Worm (Caenorhabditis elegans): ENCODE measurements around the gene eat-17.

eat-17 gene

ce11 chrX:16363637-16364036, 53.0 kb downstream of the eat-17 start:
- TF ChIP-seq R02D3.7 (tag; optimal IDR thresholded peaks at IDR 0.05) (no peak), mab-5 (tag; optimal IDR thresholded peaks at IDR 0.05) (no peak), sma-9 (GFP tag; optimal IDR thresholded peaks at IDR 0.05) (peak; percentile 21), sma-9 (tag; optimal IDR thresholded peaks at IDR 0.05) (no peak), F13H6.1 (tag; optimal IDR thresholded peaks at IDR 0.05) (peak; percentile 44), mbf-1 (tag; optimal IDR thresholded peaks at IDR 0.05) (no peak)

DNA sequence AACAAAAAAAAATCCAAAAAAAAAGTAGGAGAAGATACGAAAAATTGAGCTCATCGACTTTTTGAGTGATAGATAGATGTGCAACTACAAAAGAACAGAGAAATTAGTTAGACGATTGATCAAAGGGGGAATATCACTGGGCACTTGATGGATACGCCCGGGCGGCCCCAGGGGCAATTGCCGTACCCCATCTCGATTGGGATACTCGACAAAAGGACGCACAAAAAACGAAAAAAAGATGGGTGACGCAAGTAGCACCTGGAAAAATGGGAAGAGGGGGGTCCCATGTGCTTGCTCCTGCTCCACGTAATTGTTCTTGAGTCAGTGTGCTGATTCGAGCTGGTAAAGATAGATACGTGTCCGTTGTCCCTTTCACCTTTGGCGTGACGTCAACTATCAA, 55.6 kb downstream of the eat-17 start:
- TF ChIP-seq sma-3 (GFP tag; optimal IDR thresholded peaks at IDR 0.05) (no peak), unc-55 (GFP tag; optimal IDR thresholded peaks at IDR 0.05) (no peak), unc-62 (GFP tag; optimal IDR thresholded peaks at IDR 0.05) (no peak), crh-2 (tag; optimal IDR thresholded peaks at IDR 0.05) (no peak), dmd-4 (tag; optimal IDR thresholded peaks at IDR 0.05) (no peak), nhr-12 (tag; optimal IDR thresholded peaks at IDR 0.05) (no peak), egl-27 (tag; optimal IDR thresholded peaks at IDR 0.05) (no peak), snpc-4 (tag; optimal IDR thresholded peaks at IDR 0.05) (no peak), nhr-237 (tag; optimal IDR thresholded peaks at IDR 0.05) (no peak), F13H6.1 (tag; optimal IDR thresholded peaks at IDR 0.05) (peak; percentile 70), nhr-77 (tag; optimal IDR thresholded peaks at IDR 0.05) (no peak), elt-3 (tag; optimal IDR thresholded peaks at IDR 0.05) (no peak), ztf-4 (tag; optimal IDR thresholded peaks at IDR 0.05) (no peak), lsy-2 (tag; optimal IDR thresholded peaks at IDR 0.05) (no peak), R02D3.7 (tag; optimal IDR thresholded peaks at IDR 0.05) (no peak), sma-9 (GFP tag; optimal IDR thresholded peaks at IDR 0.05) (peak; percentile 46), sma-9 (tag; optimal IDR thresholded peaks at IDR 0.05) (no peak), nhr-129 (tag; optimal IDR thresholded peaks at IDR 0.05) (peak; percentile 39), nhr-25 (tag; optimal IDR thresholded peaks at IDR 0.05) (no peak), nhr-6 (tag; optimal IDR thresholded peaks at IDR 0.05) (no peak)

- TF ChIP-seq mdl-1 (tag; optimal IDR thresholded peaks at IDR 0.05) (no peak), C34F6.9 (tag; optimal IDR thresholded peaks at IDR 0.05) (no peak), unc-55 (GFP tag; optimal IDR thresholded peaks at IDR 0.05) (no peak), snpc-4 (tag; optimal IDR thresholded peaks at IDR 0.05) (peak; percentile 19), nhr-23 (tag; optimal IDR thresholded peaks at IDR 0.05) (no peak)
These were observed 59.1 kb downstream of the eat-17 start for ce11 chrX:16357531-16357930.

ce11 chrX:16356341-16356740, 60.3 kb downstream of the eat-17 start:
- TF ChIP-seq mdl-1 (tag; optimal IDR thresholded peaks at IDR 0.05) (no peak), R02D3.7 (tag; optimal IDR thresholded peaks at IDR 0.05) (no peak), mab-5 (tag; optimal IDR thresholded peaks at IDR 0.05) (no peak), C34F6.9 (tag; optimal IDR thresholded peaks at IDR 0.05) (no peak), sem-4 (tag; optimal IDR thresholded peaks at IDR 0.05) (no peak), crh-2 (tag; optimal IDR thresholded peaks at IDR 0.05) (no peak), unc-62 (GFP tag; optimal IDR thresholded peaks at IDR 0.05) (no peak)

DNA sequence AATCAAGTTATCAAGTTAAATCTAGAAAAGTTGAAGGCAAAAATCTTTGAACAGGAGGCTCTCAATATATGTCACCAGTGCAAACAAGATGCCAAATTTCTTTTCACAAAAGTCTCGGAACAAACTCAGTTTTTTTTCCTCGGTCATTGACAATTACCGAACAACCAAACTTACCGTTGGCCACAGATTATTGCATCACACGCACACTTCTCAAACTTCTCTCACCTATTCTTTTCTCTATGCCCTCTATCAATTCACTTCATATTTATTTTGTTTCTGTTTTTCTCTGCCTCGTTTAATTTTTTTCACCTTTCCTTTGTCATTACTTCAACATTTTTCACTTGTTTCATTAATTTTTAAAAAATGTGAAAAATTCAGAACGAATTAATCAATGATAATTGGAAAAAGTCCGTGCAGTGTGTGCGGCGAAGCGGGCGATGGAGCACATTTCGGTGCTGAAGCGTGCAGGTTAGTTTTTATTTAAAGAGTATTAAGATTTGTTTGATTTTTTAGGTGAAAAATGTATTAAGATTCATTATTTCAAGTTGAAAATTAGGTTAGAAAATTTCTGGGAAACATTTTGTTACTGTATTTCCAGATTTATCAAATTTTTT, 61.9 kb downstream of the eat-17 start, which contains the start of gene nhr-28:
Gene nhr-28 (plus strand): TSS at position 379 of the 614 bp plus-strand sequence.
- no peak for TF ChIP-seq nhr-12 (tag; optimal IDR thresholded peaks at IDR 0.05)
- no peak for TF ChIP-seq nhr-10 (tag; optimal IDR thresholded peaks at IDR 0.05)
- no peak for TF ChIP-seq snpc-4 (tag; optimal IDR thresholded peaks at IDR 0.05)
- no peak for TF ChIP-seq nhr-11 (tag; optimal IDR thresholded peaks at IDR 0.05)
- no peak for TF ChIP-seq nhr-6 (tag; optimal IDR thresholded peaks at IDR 0.05)
- no peak for TF ChIP-seq elt-1 (tag; optimal IDR thresholded peaks at IDR 0.05)
- peak; percentile 88 for TF ChIP-seq nhr-129 (tag; optimal IDR thresholded peaks at IDR 0.05)

ce11 chrX:16352503-16352902, 64.1 kb downstream of the eat-17 start:
- no peak for TF ChIP-seq Y55F3AM.14 (GFP tag; optimal IDR thresholded peaks at IDR 0.05)
- TF ChIP-seq sma-9 (GFP tag; optimal IDR thresholded peaks at IDR 0.05) = peak; percentile 11
- no peak for TF ChIP-seq sma-9 (tag; optimal IDR thresholded peaks at IDR 0.05)
- TF ChIP-seq F13H6.1 (tag; optimal IDR thresholded peaks at IDR 0.05) = peak; percentile 70
- peak; percentile 13 for TF ChIP-seq nhr-129 (tag; optimal IDR thresholded peaks at IDR 0.05)
- no peak for TF ChIP-seq nhr-12 (tag; optimal IDR thresholded peaks at IDR 0.05)
- no peak for TF ChIP-seq nhr-77 (tag; optimal IDR thresholded peaks at IDR 0.05)
- TF ChIP-seq nhr-21 (tag; optimal IDR thresholded peaks at IDR 0.05) = no peak
- no peak for TF ChIP-seq nhr-23 (tag; optimal IDR thresholded peaks at IDR 0.05)
- TF ChIP-seq ztf-1 (GFP tag; conservative IDR thresholded peaks at IDR 0.05) = no peak
- TF ChIP-seq lin-11 (tag; optimal IDR thresholded peaks at IDR 0.05) = no peak
- no peak for TF ChIP-seq C34F6.9 (tag; optimal IDR thresholded peaks at IDR 0.05)
- TF ChIP-seq unc-62 (GFP tag; optimal IDR thresholded peaks at IDR 0.05) = no peak
- no peak for TF ChIP-seq ceh-82 (tag; optimal IDR thresholded peaks at IDR 0.05)
